Worm (Caenorhabditis elegans): ENCODE data around the gene F26G1.10.
A peak's percentile ranks its signal among the peaks of the same experiment; 100 is the strongest.

F26G1.10 gene

ce11 chrII:4753133-4753532 is 21.0 kb upstream of the F26G1.10 start, which contains the start of gene C27D9.1:
Gene C27D9.1 (plus strand): TSS chrII:4753413.
- peak; percentile 33 for TF ChIP-seq xnd-1 (tag; optimal IDR thresholded peaks at IDR 0.05)
- no peak for TF ChIP-seq let-526 (GFP tag; IDR thresholded peaks at IDR 0.05)
- no peak for TF ChIP-seq rec-8 (tag; optimal IDR thresholded peaks at IDR 0.05)
- no peak for TF ChIP-seq F49E8.2 (tag; optimal IDR thresholded peaks at IDR 0.05; ENCODE audit: insufficient read depth)
- no peak for TF ChIP-seq hsf-1 (GFP tag; IDR thresholded peaks at IDR 0.05)
- no peak for TF ChIP-seq lin-54 (GFP tag; optimal IDR thresholded peaks at IDR 0.05)
- no peak for TF ChIP-seq hmg-1.2 (GFP tag; IDR thresholded peaks at IDR 0.05)
- TF ChIP-seq efl-1 (GFP tag; optimal IDR thresholded peaks at IDR 0.05): peak; percentile 54
- no peak for TF ChIP-seq nhr-120 (GFP tag; IDR thresholded peaks at IDR 0.05)
- TF ChIP-seq let-607 (tag; optimal IDR thresholded peaks at IDR 0.05): no peak
- TF ChIP-seq madf-3 (GFP tag; IDR thresholded peaks at IDR 0.05): no peak
- TF ChIP-seq lsl-1 (GFP tag; optimal IDR thresholded peaks at IDR 0.05): peak; percentile 2
- no peak for TF ChIP-seq ceh-40 (GFP tag; IDR thresholded peaks at IDR 0.05)
- TF ChIP-seq K11D2.4 (GFP tag; IDR thresholded peaks at IDR 0.05): no peak
- TF ChIP-seq lin-35 (GFP tag; optimal IDR thresholded peaks at IDR 0.05): no peak
- no peak for TF ChIP-seq nfya-1 (tag; optimal IDR thresholded peaks at IDR 0.05; ENCODE audit: borderline replicate concordance, insufficient read depth)
- TF ChIP-seq B0336.3 (GFP tag; IDR thresholded peaks at IDR 0.05): no peak
- no peak for TF ChIP-seq ztf-3 (GFP tag; optimal IDR thresholded peaks at IDR 0.05)
- no peak for TF ChIP-seq B0261.1 (tag; optimal IDR thresholded peaks at IDR 0.05)
- TF ChIP-seq lin-26 (GFP tag; IDR thresholded peaks at IDR 0.05): no peak
- peak; percentile 74 for TF ChIP-seq madf-6 (GFP tag; IDR thresholded peaks at IDR 0.05)
- no peak for TF ChIP-seq nhr-80 (tag; optimal IDR thresholded peaks at IDR 0.05)
- no peak for TF ChIP-seq aptf-3 (GFP tag; IDR thresholded peaks at IDR 0.05)
- no peak for TF ChIP-seq hlh-12 (tag; optimal IDR thresholded peaks at IDR 0.05)

- TF ChIP-seq bed-1 (GFP tag; IDR thresholded peaks at IDR 0.05): no peak
- TF ChIP-seq B0336.3 (GFP tag; IDR thresholded peaks at IDR 0.05): no peak
- no peak for TF ChIP-seq rpc-1 (optimal IDR thresholded peaks at IDR 0.05)
- no peak for TF ChIP-seq rpc-1 (tag; optimal IDR thresholded peaks at IDR 0.05)
- peak; percentile 74 for TF ChIP-seq attf-3 (GFP tag; conservative IDR thresholded peaks at IDR 0.05)
- TF ChIP-seq sptf-2 (GFP tag; optimal IDR thresholded peaks at IDR 0.05): no peak
- no peak for TF ChIP-seq nhr-120 (GFP tag; IDR thresholded peaks at IDR 0.05)
- no peak for TF ChIP-seq F39B2.1 (GFP tag; IDR thresholded peaks at IDR 0.05)
- TF ChIP-seq tlf-1 (GFP tag; optimal IDR thresholded peaks at IDR 0.05): no peak
- no peak for TF ChIP-seq D2030.7 (GFP tag; IDR thresholded peaks at IDR 0.05)
- no peak for TF ChIP-seq unc-130 (GFP tag; optimal IDR thresholded peaks at IDR 0.05)
- no peak for TF ChIP-seq fkh-3 (tag; optimal IDR thresholded peaks at IDR 0.05)
- peak; percentile 6 for TF ChIP-seq lsl-1 (GFP tag; optimal IDR thresholded peaks at IDR 0.05)
Observed at ce11 chrII:4755654-4756053, 18.5 kb upstream of the F26G1.10 start.

DNA sequence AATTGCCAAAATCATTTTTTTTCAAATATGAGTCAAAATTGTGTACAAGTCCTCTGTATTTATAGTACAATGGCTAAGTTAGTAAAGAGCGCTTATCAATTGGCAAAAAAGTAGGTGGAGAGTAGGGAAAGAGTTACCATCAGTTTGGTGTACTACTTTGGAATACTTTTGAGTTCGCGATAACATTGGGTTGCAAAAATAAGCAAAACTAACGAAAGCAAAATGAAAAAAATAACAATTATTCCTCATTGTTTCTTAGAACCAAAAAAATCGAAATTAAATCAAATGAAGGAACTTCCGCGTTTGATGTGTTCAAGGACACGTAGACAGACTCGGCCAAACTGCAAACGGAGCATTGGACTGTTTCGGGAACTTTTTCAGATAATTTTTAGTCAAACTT is 17.4 kb upstream of the F26G1.10 start, which contains the start of gene C27D9.2:
TSS of gene C27D9.2 (minus strand) at position 101 of the 400 bp plus-strand sequence.
- no peak for TF ChIP-seq attf-6 (GFP tag; IDR thresholded peaks at IDR 0.05)
- TF ChIP-seq rcor-1 (GFP tag; IDR thresholded peaks at IDR 0.05): no peak

- no peak for TF ChIP-seq madf-6 (GFP tag; IDR thresholded peaks at IDR 0.05)
- no peak for TF ChIP-seq snpc-3.4 (tag; optimal IDR thresholded peaks at IDR 0.05)
- no peak for TF ChIP-seq athp-1 (tag; optimal IDR thresholded peaks at IDR 0.05)
- no peak for TF ChIP-seq lin-35 (GFP tag; optimal IDR thresholded peaks at IDR 0.05)
- no peak for TF ChIP-seq ekl-4 (GFP tag; IDR thresholded peaks at IDR 0.05)
- TF ChIP-seq lin-26 (GFP tag; IDR thresholded peaks at IDR 0.05): no peak
- no peak for TF ChIP-seq F22D6.2 (tag; optimal IDR thresholded peaks at IDR 0.05)
- no peak for TF ChIP-seq F10E7.11 (tag; optimal IDR thresholded peaks at IDR 0.05)
- no peak for TF ChIP-seq sptf-2 (GFP tag; optimal IDR thresholded peaks at IDR 0.05)
- no peak for TF ChIP-seq T26A5.8 (tag; optimal IDR thresholded peaks at IDR 0.05)
- TF ChIP-seq tbx-9 (tag; optimal IDR thresholded peaks at IDR 0.05; ENCODE audit: borderline replicate concordance): no peak
- TF ChIP-seq mes-4 (tag; optimal IDR thresholded peaks at IDR 0.05): no peak
Observed at ce11 chrII:4758462-4758861, 15.7 kb upstream of the F26G1.10 start, which contains the start of gene F26G1.3. Gene F26G1.3 (plus strand): TSS chrII:4758762.
